Fruit fly (Drosophila melanogaster) whole organism, embryonic: ENCODE measurements around the gene CG3339.

ENCODE experiments used
- ATbp ChIP-seq: fragments of 200-800 bp; sonication (Bioruptor generic); optimal IDR thresholded peaks from 2 replicates; lab custom pipeline; 2017; ENCODE audit warnings: missing biosample characterization, mild to moderate bottlenecking, missing genetic modification characterization, missing genetic modification reagents
- Ada2b ChIP-seq: fragments of 200-800 bp; sonication (Bioruptor generic); IDR thresholded peaks from 2 replicates; pipeline ENCODE4 v1.3.6; 2022; ENCODE audit warnings: missing biosample characterization, missing genetic modification characterization
- Bgb ChIP-seq: fragments of 200-800 bp; sonication (Bioruptor generic); IDR thresholded peaks from 2 replicates; pipeline ENCODE4 v1.3.6; 2022; ENCODE audit warnings: missing biosample characterization, missing genetic modification characterization; ENCODE audit not compliant: partially characterized antibody
- CG11247 ChIP-seq: fragments of 200-800 bp; sonication (Bioruptor generic); IDR thresholded peaks from 2 replicates; pipeline ENCODE4 v1.3.6; 2022; ENCODE audit warnings: missing biosample characterization, missing genetic modification characterization
- CG11696 ChIP-seq: fragments of 200-800 bp; sonication (Bioruptor generic); IDR thresholded peaks from 2 replicates; pipeline ENCODE4 v1.3.6; 2022; ENCODE audit warnings: missing biosample characterization, missing genetic modification characterization
- CG12942 ChIP-seq: fragments of 200-800 bp; sonication (Bioruptor generic); optimal IDR thresholded peaks from 3 replicates; lab custom pipeline; 2016; ENCODE audit warnings: missing biosample characterization, missing genetic modification characterization
- CG13296 ChIP-seq: fragments of 200-800 bp; sonication (Bioruptor generic); optimal IDR thresholded peaks from 3 replicates; lab custom pipeline; 2018; ENCODE audit warnings: missing biosample characterization, mild to moderate bottlenecking, missing genetic modification characterization
- CG13624 ChIP-seq: fragments of 200-800 bp; sonication (Bioruptor generic); optimal IDR thresholded peaks from 2 replicates; lab custom pipeline; 2016; ENCODE audit warnings: missing biosample characterization, missing genetic modification characterization
- CG13775 ChIP-seq: fragments of 200-800 bp; sonication (Bioruptor generic); optimal IDR thresholded peaks from 3 replicates; lab custom pipeline; 2017; ENCODE audit warnings: missing biosample characterization, mild to moderate bottlenecking, missing genetic modification characterization
- CG13894 ChIP-seq: fragments of 200-800 bp; sonication (Bioruptor generic); optimal IDR thresholded peaks from 3 replicates; lab custom pipeline; 2018; ENCODE audit warnings: missing biosample characterization, mild to moderate bottlenecking, missing genetic modification characterization, moderate library complexity
- CG16863 ChIP-seq: fragments of 200-800 bp; sonication (Bioruptor generic); optimal IDR thresholded peaks from 3 replicates; lab custom pipeline; 2016; ENCODE audit warnings: missing biosample characterization, missing genetic modification characterization
- CG31365 ChIP-seq: fragments of 200-800 bp; sonication (Bioruptor generic); optimal IDR thresholded peaks from 2 replicates; lab custom pipeline; 2018; ENCODE audit warnings: missing biosample characterization, mild to moderate bottlenecking, missing genetic modification characterization
- CG34422 ChIP-seq: fragments of 200-800 bp; sonication (Bioruptor generic); IDR thresholded peaks from 3 replicates; pipeline ENCODE4 v1.3.6; 2022; ENCODE audit warnings: missing biosample characterization, missing genetic modification characterization
- CG6272 ChIP-seq: fragments of 200-800 bp; sonication (Bioruptor generic); IDR thresholded peaks from 2 replicates; pipeline ENCODE4 v1.3.6; 2022; ENCODE audit warnings: missing biosample characterization, missing genetic modification characterization
- CG7372 ChIP-seq: fragments of 200-800 bp; sonication (Bioruptor generic); IDR thresholded peaks from 2 replicates; pipeline ENCODE4 v1.3.6; 2022; ENCODE audit warnings: missing biosample characterization, missing genetic modification characterization
- CG8388 ChIP-seq: fragments of 200-800 bp; sonication (Bioruptor generic); optimal IDR thresholded peaks from 2 replicates; lab custom pipeline; 2019; ENCODE audit warnings: missing biosample characterization, mild to moderate bottlenecking, missing genetic modification characterization, moderate library complexity
- CG8478 ChIP-seq: fragments of >200 bp; optimal IDR thresholded peaks from 2 replicates; lab custom pipeline; 2018
- Camta ChIP-seq: fragments of 200-800 bp; sonication (Bioruptor generic); optimal IDR thresholded peaks from 2 replicates; lab custom pipeline; 2016; ENCODE audit warnings: missing biosample characterization, missing genetic modification characterization
- CoRest ChIP-seq: fragments of 200-800 bp; sonication (Bioruptor generic); optimal IDR thresholded peaks from 3 replicates; lab custom pipeline; 2018; ENCODE audit warnings: missing biosample characterization, mild to moderate bottlenecking, missing genetic modification characterization, moderate library complexity
- HLH3B ChIP-seq: fragments of 200-800 bp; sonication (Bioruptor generic); IDR thresholded peaks from 2 replicates; pipeline ENCODE4 v1.3.6; 2022; ENCODE audit warnings: missing biosample characterization, missing genetic modification characterization
- HLH54F ChIP-seq: fragments of 200-800 bp; sonication (Bioruptor generic); optimal IDR thresholded peaks from 3 replicates; lab custom pipeline; 2016; ENCODE audit warnings: missing biosample characterization, missing genetic modification characterization
- Hand ChIP-seq: fragments of 200-800 bp; sonication (Bioruptor generic); optimal IDR thresholded peaks from 2 replicates; lab custom pipeline; 2017; ENCODE audit warnings: mild to moderate bottlenecking, missing biosample characterization, missing genetic modification reagents, missing genetic modification characterization
- HmgD ChIP-seq: fragments of 200-800 bp; sonication (Bioruptor generic); optimal IDR thresholded peaks from 3 replicates; lab custom pipeline; 2016; ENCODE audit warnings: missing biosample characterization, missing genetic modification characterization
- Hr3 ChIP-seq: fragments of 200-800 bp; sonication (Bioruptor generic); optimal IDR thresholded peaks from 3 replicates; lab custom pipeline; 2016; ENCODE audit warnings: missing biosample characterization, missing genetic modification characterization
- Hsf ChIP-seq: fragments of 200-800 bp; sonication (Bioruptor generic); optimal IDR thresholded peaks from 3 replicates; lab custom pipeline; 2016; ENCODE audit warnings: missing biosample characterization, missing genetic modification characterization
- NfI ChIP-seq: fragments of 200-800 bp; sonication (Bioruptor generic); optimal IDR thresholded peaks from 3 replicates; lab custom pipeline; 2018; ENCODE audit warnings: missing biosample characterization, mild to moderate bottlenecking, missing genetic modification characterization, moderate library complexity
- Sox100B ChIP-seq: fragments of 200-800 bp; sonication (Bioruptor generic); optimal IDR thresholded peaks from 3 replicates; lab custom pipeline; 2018; ENCODE audit warnings: missing biosample characterization, mild to moderate bottlenecking, missing genetic modification characterization
- Sox102F ChIP-seq: fragments of 200-800 bp; sonication (Bioruptor generic); optimal IDR thresholded peaks from 2 replicates; lab custom pipeline; 2018; ENCODE audit warnings: missing biosample characterization, mild to moderate bottlenecking, missing genetic modification characterization, moderate library complexity
- Usf ChIP-seq: fragments of 200-800 bp; sonication (Bioruptor generic); optimal IDR thresholded peaks from 2 replicates; lab custom pipeline; 2017; ENCODE audit warnings: missing genotype, missing biosample characterization, missing genetic modification characterization
- Xrp1 ChIP-seq: fragments of 200-800 bp; sonication (Bioruptor generic); IDR thresholded peaks from 2 replicates; pipeline ENCODE4 v1.3.6; 2022; ENCODE audit warnings: missing biosample characterization, missing genetic modification characterization
- ase ChIP-seq: fragments of 200-800 bp; sonication (Bioruptor generic); IDR thresholded peaks from 3 replicates; pipeline ENCODE4 v1.3.6; 2022; ENCODE audit warnings: missing biosample characterization, missing genetic modification characterization
- bsh ChIP-seq, 2 experiments: fragments of 200-800 bp; sonication (Bioruptor generic); optimal IDR thresholded peaks; 2 replicates each; lab custom pipeline; 2017 to 2018; ENCODE audit warnings: mild to moderate bottlenecking in 2 of 2, missing biosample characterization in 2 of 2, missing genetic modification characterization in 2 of 2, moderate library complexity in 1 of 2
- btn ChIP-seq: fragments of 200-800 bp; sonication (Bioruptor generic); optimal IDR thresholded peaks from 2 replicates; lab custom pipeline; 2016; ENCODE audit warnings: missing biosample characterization, missing genetic modification characterization
- chn ChIP-seq: fragments of 200-800 bp; sonication (Bioruptor generic); optimal IDR thresholded peaks from 2 replicates; lab custom pipeline; 2016; ENCODE audit warnings: missing biosample characterization, missing genetic modification characterization
- ci ChIP-seq: fragments of 200-800 bp; sonication (Bioruptor generic); IDR thresholded peaks from 3 replicates; pipeline ENCODE4 v1.3.6; 2022; ENCODE audit warnings: missing biosample characterization, missing genetic modification characterization
- crp ChIP-seq, 2 experiments: fragments of 200-800 bp; sonication (Bioruptor generic); optimal IDR thresholded peaks; 2 replicates in 1 of 2; 3 replicates in 1 of 2; lab custom pipeline; 2017; ENCODE audit warnings: missing biosample characterization in 2 of 2, missing genetic modification characterization in 2 of 2, mild to moderate bottlenecking in 1 of 2, moderate library complexity in 1 of 2
- dan ChIP-seq: fragments of 200-800 bp; sonication (Bioruptor generic); IDR thresholded peaks from 2 replicates; pipeline ENCODE4 v1.3.6; 2022; ENCODE audit warnings: missing biosample characterization, missing genetic modification characterization
- dpn ChIP-seq, 2 experiments: fragments of 200-800 bp; sonication (Bioruptor generic); optimal IDR thresholded peaks; 3 replicates each; lab custom pipeline; 2016; ENCODE audit warnings: missing biosample characterization in 2 of 2, missing genetic modification characterization in 2 of 2
- eve ChIP-seq, 2 experiments: fragments of >200 bp; optimal IDR thresholded peaks; 2 replicates each; lab custom pipeline; 2017; ENCODE audit warnings: missing biosample characterization in 2 of 2, missing genetic modification characterization in 2 of 2
- fd3F ChIP-seq: fragments of 200-800 bp; sonication (Bioruptor generic); optimal IDR thresholded peaks from 2 replicates; lab custom pipeline; 2018; ENCODE audit warnings: missing biosample characterization, mild to moderate bottlenecking, missing genetic modification characterization, moderate library complexity
- fru ChIP-seq: fragments of >200 bp; optimal IDR thresholded peaks from 2 replicates; lab custom pipeline; 2017
- her ChIP-seq: fragments of 200-800 bp; sonication (Bioruptor generic); optimal IDR thresholded peaks from 2 replicates; lab custom pipeline; 2016; ENCODE audit warnings: missing biosample characterization, missing genetic modification characterization
- hth ChIP-seq: fragments of >200 bp; optimal IDR thresholded peaks from 2 replicates; lab custom pipeline; 2017; ENCODE audit warnings: inconsistent platforms
- ind ChIP-seq: fragments of 200-800 bp; sonication (Bioruptor generic); optimal IDR thresholded peaks from 3 replicates; lab custom pipeline; 2016; ENCODE audit warnings: missing biosample characterization, missing genetic modification characterization
- lmd ChIP-seq: fragments of 200-800 bp; sonication (Bioruptor generic); IDR thresholded peaks from 2 replicates; pipeline ENCODE4 v1.3.6; 2022; ENCODE audit warnings: missing biosample characterization, missing genetic modification characterization
- lola ChIP-seq, 3 experiments: fragments of >200 bp in 2 of 3; fragments of 200-800 bp in 1 of 3; sonication (Bioruptor generic) in 1 of 3; optimal IDR thresholded peaks; 2 replicates each; lab custom pipeline; 2017 to 2019; ENCODE audit warnings: missing biosample characterization in 3 of 3, missing genetic modification characterization in 3 of 3, mild to moderate bottlenecking in 1 of 3, moderate library complexity in 1 of 3
- otp ChIP-seq: fragments of 200-800 bp; sonication (Bioruptor generic); IDR thresholded peaks from 3 replicates; pipeline ENCODE4, ENCODE4 v1.3.6; 2022; ENCODE audit warnings: missing biosample characterization, missing genetic modification characterization
- shn ChIP-seq: fragments of 200-800 bp; sonication (Bioruptor generic); optimal IDR thresholded peaks from 3 replicates; lab custom pipeline; 2016; ENCODE audit warnings: missing biosample characterization, missing genetic modification characterization
- vnd ChIP-seq: fragments of 200-800 bp; sonication (Bioruptor generic); IDR thresholded peaks from 3 replicates; pipeline ENCODE4 v1.3.6; 2022; ENCODE audit warnings: missing biosample characterization, missing genetic modification characterization; ENCODE audit not compliant: partially characterized antibody
- zfh1 ChIP-seq: fragments of 200-800 bp; sonication (Bioruptor generic); IDR thresholded peaks from 3 replicates; pipeline ENCODE4 v1.3.6; 2022; ENCODE audit warnings: missing biosample characterization, missing genetic modification characterization

The CG3339 gene

dm6 chr3R:27292159-27292880 is 29.8 kb downstream of the CG3339 start, which contains the start of gene CG3348 (continued):
- TF ChIP-seq Hsf (peak; percentile 71), HmgD (GFP tag; lab: Kevin White, UChicago) (no peak), Hand (GFP tag; lab: Kevin White, UChicago) (peak; percentile 36), btn (GFP tag; lab: Kevin White, UChicago) (no peak), Bgb (GFP tag; lab: Robert Waterston, UW) (no peak), ATbp (GFP tag; lab: Kevin White, UChicago) (peak; percentile 21), lola (GFP tag; optimal IDR thresholded peaks at IDR 0.05; lab: Kevin White, UChicago) (no peak), shn (peak; percentile 6), CG6272 (GFP tag; lab: Robert Waterston, UW) (peak; percentile 27; the same call in 1 of the 2 replicates), Sox100B (no peak), fru (lab: Kevin White, UChicago) (no peak), CG11696 (GFP tag; lab: Robert Waterston, UW) (peak; percentile 31; the same call in 1 of the 2 replicates), lmd (GFP tag; lab: Robert Waterston, UW) (peak; percentile 70), fd3F (GFP tag; lab: Kevin White, UChicago) (peak; percentile 51), CoRest (peak; percentile 73), CG8478 (no peak), her (peak; percentile 42), vnd (no peak), CG13296 (peak; percentile 79), crp (GFP tag; optimal IDR thresholded peaks at IDR 0.05; lab: Kevin White, UChicago) (no peak), dan (GFP tag; lab: Robert Waterston, UW) (no peak), Usf (GFP tag; lab: Kevin White, UChicago) (peak; percentile 81), CG7372 (GFP tag; lab: Robert Waterston, UW) (peak; percentile 58), dpn (GFP tag; optimal IDR thresholded peaks at IDR 0.05; lab: Kevin White, UChicago) (peak; percentile 40 to 52), hth (lab: Kevin White, UChicago) (no peak), CG34422 (GFP tag; lab: Robert Waterston, UW) (0 out of 3 replicates have a peak, but pooled peaks have one; percentile 29), CG8388 (GFP tag; lab: Kevin White, UChicago) (peak; percentile 67), CG31365 (tag; lab: Kevin White, UChicago) (no peak), Camta (GFP tag; lab: Kevin White, UChicago) (peak; percentile 35), otp (peak; percentile 29; the same call in 1 of the 3 replicates), CG13894 (tag; lab: Kevin White, UChicago) (peak; percentile 84), HLH54F (GFP tag; lab: Kevin White, UChicago) (peak; percentile 64), zfh1 (GFP tag; lab: Robert Waterston, UW) (peak; percentile 83), CG16863 (GFP tag; lab: Kevin White, UChicago) (peak; percentile 32), bsh (GFP tag; optimal IDR thresholded peaks at IDR 0.05; lab: Kevin White, UChicago) (peak in 1 of 2 experiments; percentile 69), ind (GFP tag; lab: Kevin White, UChicago) (peak; percentile 76), Ada2b (GFP tag; lab: Robert Waterston, UW) (peak; percentile 83), chn (peak; percentile 4), NfI (GFP tag; lab: Kevin White, UChicago) (peak; percentile 72), CG13624 (GFP tag; lab: Kevin White, UChicago) (peak; percentile 82), CG11247 (GFP tag; lab: Robert Waterston, UW) (peak; percentile 75), Sox102F (peak; percentile 73), Xrp1 (GFP tag; lab: Robert Waterston, UW) (peak; percentile 75), eve (GFP tag; optimal IDR thresholded peaks at IDR 0.05; lab: Kevin White, UChicago) (no peak), CG12942 (GFP tag; lab: Kevin White, UChicago) (peak; percentile 36), ase (GFP tag; lab: Robert Waterston, UW) (no peak), Hr3 (GFP tag; lab: Kevin White, UChicago) (peak; percentile 58), HLH3B (GFP tag; lab: Robert Waterston, UW) (peak; percentile 61; the same call in 1 of the 2 replicates), CG13775 (GFP tag; lab: Kevin White, UChicago) (peak; percentile 73), ci (GFP tag; lab: Robert Waterston, UW) (peak; percentile 65; the same call in 2 of the 3 replicates)
